Worm (Caenorhabditis elegans) whole organism, L2 larva: Measurements from ENCODE around the gene B0513.4.

ENCODE experiments used
- C34F6.9 ChIP-seq: fragments of 150-350 bp; optimal IDR thresholded peaks from 2 replicates; lab custom pipeline; 2014; ENCODE audit warnings: missing biosample characterization, missing genetic modification characterization
- F13H6.1 ChIP-seq: sonication (generic microtip); optimal IDR thresholded peaks from 2 replicates; lab custom pipeline; 2016; ENCODE audit warnings: missing genetic modification characterization, missing compliant biosample characterization
- R02D3.7 ChIP-seq: fragments of 150-350 bp; optimal IDR thresholded peaks from 2 replicates; lab custom pipeline; 2014; ENCODE audit warnings: missing biosample characterization, missing genetic modification characterization
- Y55F3AM.14 ChIP-seq: fragments of 200-800 bp; sonication (Bioruptor generic); optimal IDR thresholded peaks from 2 replicates; lab custom pipeline; 2018; ENCODE audit warnings: mild to moderate bottlenecking, missing genetic modification characterization, missing compliant biosample characterization
- ZK546.5 ChIP-seq: sonication (generic microtip); optimal IDR thresholded peaks from 2 replicates; lab custom pipeline; 2017; ENCODE audit warnings: missing biosample characterization, missing genetic modification characterization
- alr-1 ChIP-seq: fragments of 150-350 bp; optimal IDR thresholded peaks from 2 replicates; lab custom pipeline; 2014; ENCODE audit warnings: missing biosample characterization, missing genetic modification characterization
- ama-1 ChIP-seq: fragments of 150-350 bp; optimal IDR thresholded peaks from 2 replicates; lab custom pipeline; 2018; ENCODE audit warnings: inconsistent platforms
- blmp-1 ChIP-seq: sonication (generic microtip); optimal IDR thresholded peaks from 2 replicates; lab custom pipeline; 2017; ENCODE audit warnings: missing genetic modification characterization, mild to moderate bottlenecking, missing compliant biosample characterization, antibody characterized with exemption, moderate library complexity; ENCODE audit not compliant: insufficient read depth
- ceh-16 ChIP-seq: fragments of 150-350 bp; optimal IDR thresholded peaks from 2 replicates; lab custom pipeline; 2014; ENCODE audit warnings: missing biosample characterization, missing genetic modification characterization
- ceh-82 ChIP-seq: fragments of 150-350 bp; optimal IDR thresholded peaks from 2 replicates; lab custom pipeline; 2014; ENCODE audit warnings: missing biosample characterization, missing genetic modification characterization
- crh-2 ChIP-seq: sonication (generic microtip); optimal IDR thresholded peaks from 2 replicates; lab custom pipeline; 2017; ENCODE audit warnings: missing biosample characterization, missing genetic modification characterization
- dmd-4 ChIP-seq: sonication (generic microtip); optimal IDR thresholded peaks from 2 replicates; lab custom pipeline; 2017; ENCODE audit warnings: missing biosample characterization, missing genetic modification characterization
- egl-27 ChIP-seq: sonication (generic microtip); optimal IDR thresholded peaks from 3 replicates; lab custom pipeline; 2017; ENCODE audit warnings: missing biosample characterization, missing genetic modification reagents, missing genetic modification characterization
- elt-1 ChIP-seq: fragments of 150-350 bp; optimal IDR thresholded peaks from 2 replicates; lab custom pipeline; 2014; ENCODE audit warnings: missing biosample characterization, missing genetic modification characterization
- fos-1 ChIP-seq: fragments of 150-350 bp; optimal IDR thresholded peaks from 2 replicates; lab custom pipeline; 2014; ENCODE audit warnings: missing biosample characterization, missing genetic modification characterization
- gmeb-1 ChIP-seq: fragments of 150-350 bp; optimal IDR thresholded peaks from 2 replicates; lab custom pipeline; 2014; ENCODE audit warnings: missing biosample characterization, missing genetic modification characterization
- lin-11 ChIP-seq: fragments of 150-350 bp; sonication (generic microtip); optimal IDR thresholded peaks from 2 replicates; lab custom pipeline; 2014; ENCODE audit warnings: missing biosample characterization, missing genetic modification characterization, inconsistent platforms, mixed read lengths
- lin-13 ChIP-seq: fragments of 150-350 bp; optimal IDR thresholded peaks from 2 replicates; lab custom pipeline; 2014; ENCODE audit warnings: missing biosample characterization, missing genetic modification reagents, missing genetic modification characterization
- lin-39 ChIP-seq: fragments of 150-350 bp; optimal IDR thresholded peaks from 2 replicates; lab custom pipeline; 2014; ENCODE audit warnings: missing biosample characterization, missing genetic modification reagents, missing genetic modification characterization
- lsy-2 ChIP-seq, 2 experiments: fragments of 150-350 bp in 1 of 2; sonication (generic microtip) in 1 of 2; optimal IDR thresholded peaks; 2 replicates each; lab custom pipeline; 2014 to 2017; ENCODE audit warnings: missing biosample characterization in 2 of 2, missing genetic modification characterization in 2 of 2
- mab-5 ChIP-seq: fragments of 150-350 bp; optimal IDR thresholded peaks from 2 replicates; lab custom pipeline; 2014; ENCODE audit warnings: missing biosample characterization, missing genetic modification characterization
- mbf-1 ChIP-seq: sonication (generic microtip); optimal IDR thresholded peaks from 2 replicates; lab custom pipeline; 2017; ENCODE audit warnings: missing biosample characterization, missing genetic modification characterization
- nhr-11 ChIP-seq: fragments of 150-350 bp; optimal IDR thresholded peaks from 2 replicates; lab custom pipeline; 2014; ENCODE audit warnings: missing biosample characterization, missing genetic modification characterization
- nhr-12 ChIP-seq: fragments of 150-350 bp; optimal IDR thresholded peaks from 2 replicates; lab custom pipeline; 2014; ENCODE audit warnings: missing biosample characterization, missing genetic modification characterization
- nhr-129 ChIP-seq: fragments of 150-350 bp; optimal IDR thresholded peaks from 2 replicates; lab custom pipeline; 2014; ENCODE audit warnings: missing biosample characterization, missing genetic modification characterization
- nhr-21 ChIP-seq: fragments of 150-350 bp; optimal IDR thresholded peaks from 2 replicates; lab custom pipeline; 2014; ENCODE audit warnings: missing biosample characterization, missing genetic modification characterization
- nhr-23 ChIP-seq: fragments of 150-350 bp; optimal IDR thresholded peaks from 2 replicates; lab custom pipeline; 2014; ENCODE audit warnings: missing biosample characterization, missing genetic modification reagents, missing genetic modification characterization
- nhr-237 ChIP-seq: fragments of 150-350 bp; optimal IDR thresholded peaks from 2 replicates; lab custom pipeline; 2014; ENCODE audit warnings: missing biosample characterization, missing genetic modification characterization
- nhr-25 ChIP-seq: fragments of 150-350 bp; sonication (generic microtip); optimal IDR thresholded peaks from 3 replicates; lab custom pipeline; 2014; ENCODE audit warnings: missing biosample characterization, missing genetic modification characterization
- nhr-6 ChIP-seq: fragments of 150-350 bp; optimal IDR thresholded peaks from 2 replicates; lab custom pipeline; 2014; ENCODE audit warnings: missing biosample characterization, missing genetic modification characterization
- sem-4 ChIP-seq: fragments of 150-350 bp; optimal IDR thresholded peaks from 2 replicates; lab custom pipeline; 2014; ENCODE audit warnings: missing biosample characterization, missing genetic modification reagents, missing genetic modification characterization
- skn-1 ChIP-seq: sonication (generic microtip); optimal IDR thresholded peaks from 2 replicates; lab custom pipeline; 2017; ENCODE audit warnings: missing biosample characterization, missing genetic modification characterization
- sma-3 ChIP-seq: sonication (generic microtip); optimal IDR thresholded peaks from 2 replicates; lab custom pipeline; 2016; ENCODE audit warnings: missing genetic modification reagents, missing genetic modification characterization, missing compliant biosample characterization
- sma-9 ChIP-seq, 2 experiments: fragments of 150-350 bp in 1 of 2; sonication (generic microtip) in 1 of 2; optimal IDR thresholded peaks; 2 replicates each; lab custom pipeline; 2014 to 2016; ENCODE audit warnings: missing genetic modification characterization in 2 of 2, mild to moderate bottlenecking in 1 of 2, missing biosample characterization in 1 of 2, missing compliant biosample characterization in 1 of 2, missing genetic modification reagents in 1 of 2, moderate library complexity in 1 of 2
- snpc-4 ChIP-seq: fragments of 150-350 bp; optimal IDR thresholded peaks from 2 replicates; lab custom pipeline; 2014; ENCODE audit warnings: missing biosample characterization, missing genetic modification characterization
- unc-39 ChIP-seq: fragments of 150-350 bp; optimal IDR thresholded peaks from 2 replicates; lab custom pipeline; 2014; ENCODE audit warnings: missing biosample characterization, missing genetic modification characterization
- unc-55 ChIP-seq: fragments of 150-350 bp; sonication (generic microtip); optimal IDR thresholded peaks from 3 replicates; lab custom pipeline; 2014; ENCODE audit warnings: missing biosample characterization, missing genetic modification reagents, missing genetic modification characterization
- unc-62 ChIP-seq: fragments of 150-350 bp; optimal IDR thresholded peaks from 2 replicates; lab custom pipeline; 2014; ENCODE audit warnings: missing biosample characterization, missing genetic modification reagents, missing genetic modification characterization
- zag-1 ChIP-seq: fragments of 150-350 bp; optimal IDR thresholded peaks from 2 replicates; lab custom pipeline; 2014; ENCODE audit warnings: missing biosample characterization, missing genetic modification characterization
- ztf-1 ChIP-seq: fragments of 200-800 bp; sonication (Bioruptor generic); conservative IDR thresholded peaks from 2 replicates; pipeline ENCODE4 v1.3.6; 2022; ENCODE audit warnings: missing genetic modification characterization, missing compliant biosample characterization
- ztf-4 ChIP-seq: fragments of 150-350 bp; optimal IDR thresholded peaks from 2 replicates; lab custom pipeline; 2014; ENCODE audit warnings: missing biosample characterization, missing genetic modification characterization

Gene B0513.4

ce11 chrIV:13881754-13882275 lies 1.9 kb downstream of the B0513.4 start, which contains the start of gene rpl-29:
rpl-29 (plus strand) TSS chrIV:13882225.
- TF ChIP-seq lin-13 (GFP tag; lab: Kevin White, UChicago): peak; percentile 77
- no peak for TF ChIP-seq elt-1 (tag; lab: Kevin White, UChicago)
- no peak for TF ChIP-seq alr-1 (tag; lab: Kevin White, UChicago)
- TF ChIP-seq egl-27 (tag; lab: Kevin White, UChicago): peak; percentile 68
- TF ChIP-seq blmp-1 (tag; lab: Kevin White, UChicago): peak; percentile 50
- peak; percentile 96 for TF ChIP-seq nhr-129 (tag; lab: Kevin White, UChicago)
- peak; percentile 85 for TF ChIP-seq nhr-21 (tag; lab: Kevin White, UChicago)
- peak; percentile 95 for TF ChIP-seq unc-55 (GFP tag; lab: Kevin White, UChicago)
- no peak for TF ChIP-seq skn-1 (tag; lab: Kevin White, UChicago)
- no peak for TF ChIP-seq lin-39
- peak; percentile 50 for TF ChIP-seq ceh-16
- TF ChIP-seq C34F6.9 (tag; lab: Kevin White, UChicago): peak; percentile 87
- no peak for TF ChIP-seq ceh-82 (tag; lab: Kevin White, UChicago)
- TF ChIP-seq nhr-25 (tag; lab: Kevin White, UChicago): peak; percentile 83
- TF ChIP-seq unc-62: no peak
- peak; percentile 91 for TF ChIP-seq crh-2 (tag; lab: Kevin White, UChicago)
- TF ChIP-seq snpc-4 (tag; lab: Kevin White, UChicago): peak; percentile 80
- TF ChIP-seq gmeb-1 (tag; lab: Kevin White, UChicago): peak; percentile 89
- no peak for TF ChIP-seq dmd-4 (tag; lab: Kevin White, UChicago)
- TF ChIP-seq R02D3.7 (tag; lab: Kevin White, UChicago): peak; percentile 98
- TF ChIP-seq mab-5: peak; percentile 71
- peak; percentile 98 to 99 for TF ChIP-seq lsy-2 (tag; optimal IDR thresholded peaks at IDR 0.05; lab: Kevin White, UChicago)
- no peak for TF ChIP-seq ztf-1 (GFP tag; lab: Robert Waterston, UW)
- peak; percentile 83 for TF ChIP-seq F13H6.1 (tag; lab: Kevin White, UChicago)
- TF ChIP-seq nhr-11 (tag; lab: Kevin White, UChicago): no peak
- TF ChIP-seq fos-1 (tag; lab: Kevin White, UChicago): peak; percentile 48
- no peak for TF ChIP-seq unc-39 (tag; lab: Kevin White, UChicago)
- TF ChIP-seq mbf-1 (tag; lab: Kevin White, UChicago): no peak
- peak; percentile 52 for TF ChIP-seq ZK546.5 (tag; lab: Kevin White, UChicago)
- no peak for TF ChIP-seq zag-1 (tag; lab: Kevin White, UChicago)
- TF ChIP-seq lin-11 (tag; lab: Kevin White, UChicago): peak; percentile 88
- TF ChIP-seq ama-1 (lab: Kevin White, UChicago): peak; percentile 57
- no peak for TF ChIP-seq nhr-23 (tag; lab: Kevin White, UChicago)
- no peak for TF ChIP-seq nhr-12 (tag; lab: Kevin White, UChicago)
- TF ChIP-seq sma-3: peak; percentile 91
- peak; percentile 79 for TF ChIP-seq ztf-4 (tag; lab: Kevin White, UChicago)
- peak; percentile 59 for TF ChIP-seq sem-4 (tag; lab: Kevin White, UChicago)
- peak; percentile 1 for TF ChIP-seq Y55F3AM.14 (GFP tag; lab: Kevin White, UChicago)
- TF ChIP-seq sma-9 (GFP tag; optimal IDR thresholded peaks at IDR 0.05; lab: Kevin White, UChicago): peak; percentile 81
- TF ChIP-seq sma-9 (tag; optimal IDR thresholded peaks at IDR 0.05; lab: Kevin White, UChicago): no peak
- TF ChIP-seq nhr-6 (tag; lab: Kevin White, UChicago): peak; percentile 39

- peak; percentile 26 for TF ChIP-seq nhr-129 (tag; lab: Kevin White, UChicago)
- no peak for TF ChIP-seq elt-1 (tag; lab: Kevin White, UChicago)
These were observed 2.6 kb downstream of the B0513.4 start, which contains the start of gene thoc-7 for ce11 chrIV:13882573-13882972. thoc-7 (plus strand) TSS chrIV:13882734.

ce11 chrIV:13883922-13884321 lies 4.0 kb downstream of the B0513.4 start:
- TF ChIP-seq blmp-1 (tag; lab: Kevin White, UChicago): peak; percentile 55
- no peak for TF ChIP-seq nhr-237 (tag; lab: Kevin White, UChicago)
